Fruit fly (Drosophila melanogaster): ENCODE measurements around the gene for.

Gene for

DNA sequence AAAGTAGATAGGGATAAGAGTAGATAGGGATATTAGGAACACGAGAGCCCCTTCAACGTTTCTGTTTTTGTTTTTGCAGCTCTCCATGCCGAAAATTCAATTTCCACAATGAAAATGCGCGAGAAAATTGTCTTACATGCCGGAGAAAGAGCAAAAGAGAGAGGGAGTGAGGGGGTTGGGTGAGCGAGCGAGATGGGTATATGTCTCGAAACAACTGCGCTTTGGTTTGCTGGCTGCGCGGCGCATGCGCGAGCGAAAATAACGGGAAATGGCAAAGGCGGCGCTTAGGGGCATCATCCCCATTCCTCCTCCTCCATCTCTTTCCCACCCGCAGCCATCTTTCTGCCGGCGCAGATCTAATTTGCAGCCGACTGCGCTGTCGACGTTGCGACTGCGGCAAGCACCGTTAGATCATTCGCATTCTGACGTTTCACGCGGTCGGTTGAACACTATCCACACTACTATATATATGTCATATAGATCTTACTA, 5.6 kb upstream of the for start, which contains the start of gene Drgx:
Gene Drgx (plus strand): TSS at position 439 of the 489 bp plus-strand sequence.
- no peak for TF ChIP-seq pan (optimal IDR thresholded peaks at IDR 0.05)
- TF ChIP-seq dsf (GFP tag; optimal IDR thresholded peaks at IDR 0.05; ENCODE audit: borderline replicate concordance) = no peak
- TF ChIP-seq OdsH (GFP tag; optimal IDR thresholded peaks at IDR 0.05) = no peak
- no peak for TF ChIP-seq CG9705 (GFP tag; optimal IDR thresholded peaks at IDR 0.05)
- TF ChIP-seq Dif (GFP tag; optimal IDR thresholded peaks at IDR 0.05; ENCODE audit: partially characterized antibody) = peak; percentile 42
- TF ChIP-seq Mio (GFP tag; optimal IDR thresholded peaks at IDR 0.05) = no peak
- TF ChIP-seq Hnf4 (GFP tag; optimal IDR thresholded peaks at IDR 0.05) = no peak
- TF ChIP-seq ey (GFP tag; optimal IDR thresholded peaks at IDR 0.05) = no peak
- no peak for TF ChIP-seq Rel (GFP tag; optimal IDR thresholded peaks at IDR 0.05)
- no peak for TF ChIP-seq Rel (tag; optimal IDR thresholded peaks at IDR 0.05)
- TF ChIP-seq h (GFP tag; optimal IDR thresholded peaks at IDR 0.05) = no peak
- TF ChIP-seq CrebA (GFP tag; optimal IDR thresholded peaks at IDR 0.05; ENCODE audit: borderline replicate concordance) = no peak
- TF ChIP-seq Vsx2 (GFP tag; optimal IDR thresholded peaks at IDR 0.05; ENCODE audit: partially characterized antibody) = peak; percentile 54
- TF ChIP-seq Dfd (GFP tag; optimal IDR thresholded peaks at IDR 0.05) = no peak
- peak in 1 of 2 experiments; percentile 29 for TF ChIP-seq dl (GFP tag; optimal IDR thresholded peaks at IDR 0.05; ENCODE audit: insufficient read depth in 1 of 2, partially characterized antibody in 2 of 2)
- no peak for TF ChIP-seq fru (GFP tag; optimal IDR thresholded peaks at IDR 0.05)
- no peak for TF ChIP-seq Abd-B (GFP tag; optimal IDR thresholded peaks at IDR 0.05)
- TF ChIP-seq Hr83 (GFP tag; optimal IDR thresholded peaks at IDR 0.05; ENCODE audit: poor library complexity, severe bottlenecking) = no peak
- no peak for TF ChIP-seq usp (GFP tag; optimal IDR thresholded peaks at IDR 0.05)
- no peak for TF ChIP-seq woc (GFP tag; optimal IDR thresholded peaks at IDR 0.05)
- no peak for TF ChIP-seq brk (GFP tag; optimal IDR thresholded peaks at IDR 0.05)
- no peak for TF ChIP-seq GATAd (GFP tag; optimal IDR thresholded peaks at IDR 0.05)
- no peak for TF ChIP-seq Jra (GFP tag; optimal IDR thresholded peaks at IDR 0.05)
- TF ChIP-seq br (GFP tag; optimal IDR thresholded peaks at IDR 0.05) = no peak
- no peak for TF ChIP-seq lola (GFP tag; optimal IDR thresholded peaks at IDR 0.05)
- no peak for TF ChIP-seq dmrt93B (GFP tag; optimal IDR thresholded peaks at IDR 0.05)
- TF ChIP-seq Myc (optimal IDR thresholded peaks at IDR 0.05) = no peak
- no peak for TF ChIP-seq foxo (GFP tag; optimal IDR thresholded peaks at IDR 0.05)

DNA sequence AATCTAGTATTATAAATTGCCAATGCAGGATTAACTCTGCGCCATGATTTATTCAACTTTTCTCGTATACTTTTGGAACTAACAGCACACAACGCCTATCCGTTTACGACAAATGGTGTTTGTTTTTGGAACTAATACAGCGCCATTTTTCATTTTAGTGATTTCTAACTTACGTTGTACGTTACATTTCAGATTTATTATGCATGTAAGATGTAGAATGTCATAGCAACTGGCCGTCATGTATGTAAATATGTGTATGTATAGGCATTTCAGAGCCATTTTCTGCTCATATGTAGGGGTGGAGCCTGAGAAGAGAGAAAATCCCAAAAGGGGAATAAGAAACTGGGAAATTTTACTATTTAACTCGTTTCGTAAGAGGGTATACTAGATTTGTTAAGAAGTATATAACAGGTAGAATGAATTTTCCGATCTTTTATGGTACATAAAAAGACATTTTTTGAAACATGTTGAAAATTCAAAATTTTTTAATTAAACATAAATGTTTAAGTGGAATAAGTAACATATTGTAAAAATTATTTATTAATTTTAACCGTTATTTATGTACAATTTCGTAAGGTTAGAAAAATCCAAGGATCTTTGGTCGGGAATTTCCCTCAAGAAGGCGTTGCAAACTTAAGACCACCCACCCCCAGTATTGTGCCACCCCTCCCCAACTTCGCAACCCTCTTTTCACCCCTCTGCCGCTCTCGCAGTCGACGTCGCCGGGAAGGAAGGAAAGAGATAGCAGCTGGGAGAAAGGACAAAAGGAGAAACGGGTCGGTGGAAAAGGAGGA, 793 bp upstream of the for start:
- TF ChIP-seq dmrt93B (GFP tag; optimal IDR thresholded peaks at IDR 0.05) = peak; percentile 26
- peak; percentile 46 for TF ChIP-seq tai (GFP tag; optimal IDR thresholded peaks at IDR 0.05)
- peak; percentile 45 for TF ChIP-seq h (GFP tag; optimal IDR thresholded peaks at IDR 0.05)
- peak; percentile 60 for TF ChIP-seq CrebA (GFP tag; optimal IDR thresholded peaks at IDR 0.05; ENCODE audit: borderline replicate concordance)
- TF ChIP-seq usp (GFP tag; optimal IDR thresholded peaks at IDR 0.05) = no peak
- TF ChIP-seq GATAd (GFP tag; optimal IDR thresholded peaks at IDR 0.05) = no peak
- TF ChIP-seq Hnf4 (GFP tag; optimal IDR thresholded peaks at IDR 0.05) = peak; percentile 26
- peak; percentile 33 for TF ChIP-seq fru (GFP tag; optimal IDR thresholded peaks at IDR 0.05)
- TF ChIP-seq rgr (GFP tag; optimal IDR thresholded peaks at IDR 0.05) = peak; percentile 34
- no peak for TF ChIP-seq Jra (GFP tag; optimal IDR thresholded peaks at IDR 0.05)
- peak in 1 of 2 experiments; percentile 63 for TF ChIP-seq foxo (GFP tag; optimal IDR thresholded peaks at IDR 0.05)
- peak; percentile 50 for TF ChIP-seq HLH106 (tag; optimal IDR thresholded peaks at IDR 0.05)
- TF ChIP-seq ey (GFP tag; optimal IDR thresholded peaks at IDR 0.05) = peak; percentile 43
- no peak for TF ChIP-seq sage (GFP tag; optimal IDR thresholded peaks at IDR 0.05)
- peak; percentile 19 for TF ChIP-seq brk (GFP tag; optimal IDR thresholded peaks at IDR 0.05)
- no peak for TF ChIP-seq CG9705 (GFP tag; optimal IDR thresholded peaks at IDR 0.05)
- no peak for TF ChIP-seq Hr78 (GFP tag; optimal IDR thresholded peaks at IDR 0.05)
- TF ChIP-seq Myc (optimal IDR thresholded peaks at IDR 0.05) = peak; percentile 90
- TF ChIP-seq OdsH (GFP tag; optimal IDR thresholded peaks at IDR 0.05) = peak; percentile 7
- no peak for TF ChIP-seq Dfd (GFP tag; optimal IDR thresholded peaks at IDR 0.05)
- no peak for TF ChIP-seq Dif (GFP tag; optimal IDR thresholded peaks at IDR 0.05; ENCODE audit: partially characterized antibody)
- no peak for TF ChIP-seq Mio (GFP tag; optimal IDR thresholded peaks at IDR 0.05)

DNA sequence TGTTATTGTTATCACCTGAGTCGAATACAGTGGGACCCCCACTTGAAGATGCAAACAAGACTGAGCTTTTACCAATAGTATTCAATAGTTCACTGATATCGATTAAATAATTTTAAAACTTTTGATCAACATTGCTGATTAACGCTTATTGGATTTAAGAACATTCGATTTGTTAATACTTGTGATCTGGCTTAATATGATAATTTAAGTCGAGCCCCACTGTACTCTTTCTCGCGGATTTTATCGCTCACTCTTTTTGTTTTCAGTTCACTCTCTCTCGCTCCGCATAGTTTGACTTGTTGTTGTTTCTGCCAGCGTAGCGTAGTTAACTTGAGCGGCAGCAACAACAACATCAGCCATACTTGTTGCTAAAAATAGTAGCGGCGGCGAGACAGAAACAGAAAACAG, 1.1 kb downstream of the for start:
- TF ChIP-seq dl (GFP tag; optimal IDR thresholded peaks at IDR 0.05; ENCODE audit: insufficient read depth in 1 of 2, partially characterized antibody in 2 of 2) (no peak), Dfd (GFP tag; optimal IDR thresholded peaks at IDR 0.05) (no peak), sage (GFP tag; optimal IDR thresholded peaks at IDR 0.05) (peak; percentile 96), jim (GFP tag; optimal IDR thresholded peaks at IDR 0.05) (peak; percentile 61), tai (GFP tag; optimal IDR thresholded peaks at IDR 0.05) (peak; percentile 96), fru (GFP tag; optimal IDR thresholded peaks at IDR 0.05) (peak; percentile 99), Sp1 (GFP tag; optimal IDR thresholded peaks at IDR 0.05) (peak; percentile 99), GATAd (GFP tag; optimal IDR thresholded peaks at IDR 0.05) (peak; percentile 72), Dif (GFP tag; optimal IDR thresholded peaks at IDR 0.05; ENCODE audit: partially characterized antibody) (no peak), br (GFP tag; optimal IDR thresholded peaks at IDR 0.05) (peak; percentile 99), psq (GFP tag; optimal IDR thresholded peaks at IDR 0.05) (peak; percentile 98), Rel (GFP tag; optimal IDR thresholded peaks at IDR 0.05) (peak; percentile 93), Rel (tag; optimal IDR thresholded peaks at IDR 0.05) (peak; percentile 95), ey (GFP tag; optimal IDR thresholded peaks at IDR 0.05) (peak; percentile 99), dmrt93B (GFP tag; optimal IDR thresholded peaks at IDR 0.05) (peak; percentile 97), pan (optimal IDR thresholded peaks at IDR 0.05) (no peak), dsf (GFP tag; optimal IDR thresholded peaks at IDR 0.05; ENCODE audit: borderline replicate concordance) (peak; percentile 91), Hnf4 (GFP tag; optimal IDR thresholded peaks at IDR 0.05) (peak; percentile 99), foxo (GFP tag; optimal IDR thresholded peaks at IDR 0.05) (peak; percentile 97 to 99), Hr78 (GFP tag; optimal IDR thresholded peaks at IDR 0.05) (no peak), lola (GFP tag; optimal IDR thresholded peaks at IDR 0.05) (no peak), woc (GFP tag; optimal IDR thresholded peaks at IDR 0.05) (peak; percentile 99), CrebA (GFP tag; optimal IDR thresholded peaks at IDR 0.05; ENCODE audit: borderline replicate concordance) (peak; percentile 96), HLH106 (tag; optimal IDR thresholded peaks at IDR 0.05) (peak; percentile 99), Myc (optimal IDR thresholded peaks at IDR 0.05) (no peak), usp (GFP tag; optimal IDR thresholded peaks at IDR 0.05) (no peak), Hr83 (GFP tag; optimal IDR thresholded peaks at IDR 0.05; ENCODE audit: poor library complexity, severe bottlenecking) (peak; percentile 80), h (GFP tag; optimal IDR thresholded peaks at IDR 0.05) (peak; percentile 99), Jra (GFP tag; optimal IDR thresholded peaks at IDR 0.05) (peak; percentile 94), sv (GFP tag; optimal IDR thresholded peaks at IDR 0.05) (peak; percentile 97), Mio (GFP tag; optimal IDR thresholded peaks at IDR 0.05) (peak; percentile 90)
